Fruit fly (Drosophila melanogaster) whole organism, adult: ENCODE data around the gene Rpn12R.

Experiments used
- CG14711 ChIP-seq: fragments of 200-800 bp; sonication (Bioruptor generic); optimal IDR thresholded peaks from 2 replicates; lab custom pipeline; 2018; ENCODE audit warnings: missing biosample characterization, mild to moderate bottlenecking, missing genetic modification characterization, moderate library complexity
- CG7045 ChIP-seq: fragments of 200-800 bp; sonication (Bioruptor generic); optimal IDR thresholded peaks from 2 replicates; lab custom pipeline; 2017; ENCODE audit warnings: missing biosample characterization, mild to moderate bottlenecking, missing genetic modification characterization
- CG7101 ChIP-seq: fragments of 200-800 bp; sonication (Bioruptor generic); optimal IDR thresholded peaks from 2 replicates; lab custom pipeline; 2018; ENCODE audit warnings: missing biosample characterization, mild to moderate bottlenecking, missing genetic modification characterization, moderate library complexity
- Clk ChIP-seq: fragments of 200-800 bp; sonication (Bioruptor generic); optimal IDR thresholded peaks from 2 replicates; lab custom pipeline; 2017; ENCODE audit warnings: missing biosample characterization, missing genetic modification characterization
- Hr96 ChIP-seq: fragments of 200-800 bp; sonication (Bioruptor generic); optimal IDR thresholded peaks from 2 replicates; lab custom pipeline; 2016; ENCODE audit warnings: missing biosample characterization, missing genetic modification characterization
- Mnt ChIP-seq: fragments of 200-800 bp; sonication (Bioruptor generic); optimal IDR thresholded peaks from 2 replicates; lab custom pipeline; 2016; ENCODE audit warnings: missing biosample characterization, mild to moderate bottlenecking, missing genetic modification characterization
- cic ChIP-seq: fragments of 200-800 bp; sonication (Bioruptor generic); optimal IDR thresholded peaks from 2 replicates; lab custom pipeline; 2017; ENCODE audit warnings: missing biosample characterization, mild to moderate bottlenecking, missing genetic modification characterization, moderate library complexity
- cnc ChIP-seq, 2 experiments: fragments of >200 bp; optimal IDR thresholded peaks; 2 replicates each; lab custom pipeline; 2017
- pad ChIP-seq: fragments of 200-800 bp; sonication (Bioruptor generic); optimal IDR thresholded peaks from 3 replicates; lab custom pipeline; 2017; ENCODE audit warnings: missing biosample characterization, missing genetic modification characterization, mild to moderate bottlenecking, moderate library complexity, missing genetic modification reagents
- tj ChIP-seq: fragments of 200-800 bp; sonication (Bioruptor generic); optimal IDR thresholded peaks from 3 replicates; lab custom pipeline; 2017; ENCODE audit warnings: missing biosample characterization, mild to moderate bottlenecking, missing genetic modification characterization, moderate library complexity
- toe ChIP-seq: fragments of 200-800 bp; sonication (Bioruptor generic); optimal IDR thresholded peaks from 2 replicates; lab custom pipeline; 2016; ENCODE audit warnings: missing biosample characterization, missing genetic modification characterization

- TF ChIP-seq Mnt = no peak
- no peak for TF ChIP-seq CG7101
- no peak for TF ChIP-seq cnc (optimal IDR thresholded peaks at IDR 0.05; lab: Kevin White, UChicago)
- TF ChIP-seq cic (GFP tag; lab: Kevin White, UChicago) = no peak
- no peak for TF ChIP-seq toe (GFP tag; lab: Kevin White, UChicago)
- no peak for TF ChIP-seq pad
- TF ChIP-seq Clk (GFP tag; lab: Kevin White, UChicago) = no peak
- TF ChIP-seq CG7045 (GFP tag; lab: Kevin White, UChicago) = no peak
- TF ChIP-seq Hr96 (GFP tag; lab: Kevin White, UChicago) = no peak
- no peak for TF ChIP-seq tj
- TF ChIP-seq CG14711 = no peak
Observed at dm6 chr3L:15078347-15078746, 36.0 kb upstream of the Rpn12R start, which contains the start of gene Or71a.
